Worm (Caenorhabditis elegans): ENCODE measurements around the gene R10D12.10.

The R10D12.10 gene

ce11 chrV:13942082-13942481 lies 16.1 kb downstream of the R10D12.10 start, which contains the start of gene dpr-1:
Gene dpr-1, minus strand, starts transcription at chrV:13942182.
- TF ChIP-seq che-1 (tag; optimal IDR thresholded peaks at IDR 0.05), result no peak
- no peak for TF ChIP-seq F13H6.1 (tag; optimal IDR thresholded peaks at IDR 0.05)
- TF ChIP-seq gmeb-2 (tag; optimal IDR thresholded peaks at IDR 0.05), result no peak
- TF ChIP-seq lin-11 (tag; optimal IDR thresholded peaks at IDR 0.05), result no peak
- no peak for TF ChIP-seq elt-4 (tag; optimal IDR thresholded peaks at IDR 0.05)
- no peak for TF ChIP-seq pqm-1 (tag; optimal IDR thresholded peaks at IDR 0.05)
- TF ChIP-seq pag-3 (tag; optimal IDR thresholded peaks at IDR 0.05; ENCODE audit: borderline replicate concordance), result no peak
- no peak for TF ChIP-seq npax-4 (tag; optimal IDR thresholded peaks at IDR 0.05)
- no peak for TF ChIP-seq pha-2 (tag; optimal IDR thresholded peaks at IDR 0.05)
- TF ChIP-seq dve-1 (tag; optimal IDR thresholded peaks at IDR 0.05), result no peak
- no peak for TF ChIP-seq tbx-2 (tag; optimal IDR thresholded peaks at IDR 0.05)
- no peak for TF ChIP-seq sdc-2 (tag; optimal IDR thresholded peaks at IDR 0.05)
- TF ChIP-seq ceh-9 (tag; optimal IDR thresholded peaks at IDR 0.05), result no peak
- TF ChIP-seq dmd-4 (tag; optimal IDR thresholded peaks at IDR 0.05; ENCODE audit: borderline replicate concordance), result no peak
- TF ChIP-seq unc-86 (tag; optimal IDR thresholded peaks at IDR 0.05), result no peak
- TF ChIP-seq ceh-45 (GFP tag; IDR thresholded peaks at IDR 0.05), result no peak

ce11 chrV:13936850-13937249 lies 21.3 kb downstream of the R10D12.10 start, which contains the start of gene srw-145:
Gene srw-145, plus strand, starts transcription at chrV:13937150.
- TF ChIP-seq madf-2 (tag; optimal IDR thresholded peaks at IDR 0.05), result no peak
- TF ChIP-seq ceh-18 (tag; optimal IDR thresholded peaks at IDR 0.05), result no peak
- TF ChIP-seq rnt-1 (tag; optimal IDR thresholded peaks at IDR 0.05), result no peak
- no peak for TF ChIP-seq Y22D7AL.16 (tag; optimal IDR thresholded peaks at IDR 0.05)
- TF ChIP-seq syd-9 (tag; optimal IDR thresholded peaks at IDR 0.05), result no peak
- no peak for TF ChIP-seq K09A11.1 (tag; optimal IDR thresholded peaks at IDR 0.05; ENCODE audit: insufficient read depth)
- TF ChIP-seq hlh-6 (tag; optimal IDR thresholded peaks at IDR 0.05), result no peak
- TF ChIP-seq zip-5 (tag; optimal IDR thresholded peaks at IDR 0.05), result no peak

ce11 chrV:13936052-13936451 lies 22.1 kb downstream of the R10D12.10 start:
- TF ChIP-seq unc-42 (tag; optimal IDR thresholded peaks at IDR 0.05) (no peak), ceh-14 (tag; optimal IDR thresholded peaks at IDR 0.05) (no peak), ceh-9 (tag; optimal IDR thresholded peaks at IDR 0.05) (no peak), unc-55 (GFP tag; optimal IDR thresholded peaks at IDR 0.05) (no peak), madf-2 (tag; optimal IDR thresholded peaks at IDR 0.05) (no peak), hlh-8 (tag; optimal IDR thresholded peaks at IDR 0.05) (no peak), pat-9 (tag; optimal IDR thresholded peaks at IDR 0.05) (no peak), npax-4 (tag; optimal IDR thresholded peaks at IDR 0.05) (no peak), hlh-6 (tag; optimal IDR thresholded peaks at IDR 0.05) (no peak), sdc-2 (tag; optimal IDR thresholded peaks at IDR 0.05) (no peak), ceh-2 (tag; optimal IDR thresholded peaks at IDR 0.05) (no peak), pha-2 (tag; optimal IDR thresholded peaks at IDR 0.05) (no peak), T23F11.4 (GFP tag; optimal IDR thresholded peaks at IDR 0.05) (no peak), nfya-1 (tag; optimal IDR thresholded peaks at IDR 0.05) (no peak), syd-9 (tag; optimal IDR thresholded peaks at IDR 0.05) (no peak), pha-4 (tag; optimal IDR thresholded peaks at IDR 0.05) (no peak), ceh-45 (GFP tag; IDR thresholded peaks at IDR 0.05) (no peak), ceh-19 (GFP tag; optimal IDR thresholded peaks at IDR 0.05) (no peak)

- TF ChIP-seq ceh-30 (tag; optimal IDR thresholded peaks at IDR 0.05) (no peak), nhr-232 (tag; optimal IDR thresholded peaks at IDR 0.05) (no peak), fax-1 (tag; optimal IDR thresholded peaks at IDR 0.05) (no peak), fkh-10 (GFP tag; optimal IDR thresholded peaks at IDR 0.05) (no peak), lim-6 (tag; optimal IDR thresholded peaks at IDR 0.05) (no peak), ama-1 (optimal IDR thresholded peaks at IDR 0.05) (no peak), ceh-22 (tag; optimal IDR thresholded peaks at IDR 0.05) (no peak), hlh-15 (tag; optimal IDR thresholded peaks at IDR 0.05) (no peak), npax-4 (tag; optimal IDR thresholded peaks at IDR 0.05) (no peak)
Measured at ce11 chrV:13935423-13935822, 22.7 kb downstream of the R10D12.10 start.
